Worm (Caenorhabditis elegans) whole organism, L3 larva: ENCODE results near the gene Y39B6A.13.
A peak's percentile ranks its signal among the peaks of the same experiment; 100 is the strongest.

Experiments used
- R02D3.7 ChIP-seq: fragments of 150-350 bp; optimal IDR thresholded peaks from 2 replicates; lab custom pipeline; 2014; ENCODE audit warnings: missing biosample characterization, missing genetic modification characterization
- ZK546.5 ChIP-seq: sonication (generic microtip); optimal IDR thresholded peaks from 2 replicates; lab custom pipeline; 2017; ENCODE audit warnings: missing biosample characterization, missing genetic modification characterization
- ama-1 ChIP-seq: fragments of 150-350 bp; optimal IDR thresholded peaks from 2 replicates; lab custom pipeline; 2018
- ceh-16 ChIP-seq: sonication (generic microtip); optimal IDR thresholded peaks from 2 replicates; lab custom pipeline; 2017; ENCODE audit warnings: missing biosample characterization, missing genetic modification characterization
- ceh-28 ChIP-seq: fragments of 150-350 bp; optimal IDR thresholded peaks from 2 replicates; lab custom pipeline; 2014; ENCODE audit warnings: missing biosample characterization, missing genetic modification reagents, missing genetic modification characterization
- ceh-82 ChIP-seq: fragments of 150-350 bp; optimal IDR thresholded peaks from 2 replicates; lab custom pipeline; 2014; ENCODE audit warnings: missing biosample characterization, missing genetic modification characterization
- ceh-9 ChIP-seq: sonication (generic microtip); optimal IDR thresholded peaks from 2 replicates; lab custom pipeline; 2018; ENCODE audit warnings: missing biosample characterization, missing genetic modification characterization
- daf-12 ChIP-seq: fragments of 150-350 bp; optimal IDR thresholded peaks from 2 replicates; lab custom pipeline; 2014; ENCODE audit warnings: missing biosample characterization, missing genetic modification reagents, missing genetic modification characterization
- egl-27 ChIP-seq: sonication (generic microtip); optimal IDR thresholded peaks from 4 replicates; lab custom pipeline; 2017; ENCODE audit warnings: missing biosample characterization, missing genetic modification reagents, missing genetic modification characterization
- egl-5 ChIP-seq: fragments of 150-350 bp; optimal IDR thresholded peaks from 2 replicates; lab custom pipeline; 2017; ENCODE audit warnings: missing biosample characterization, missing genetic modification reagents, missing genetic modification characterization, inconsistent platforms
- fkh-10 ChIP-seq: sonication (generic microtip); optimal IDR thresholded peaks from 2 replicates; lab custom pipeline; 2017; ENCODE audit warnings: missing biosample characterization, missing genetic modification reagents, missing genetic modification characterization
- fkh-2 ChIP-seq: fragments of 150-350 bp; optimal IDR thresholded peaks from 2 replicates; lab custom pipeline; 2014; ENCODE audit warnings: missing biosample characterization, missing genetic modification reagents, missing genetic modification characterization
- fos-1 ChIP-seq: fragments of 150-350 bp; optimal IDR thresholded peaks from 2 replicates; lab custom pipeline; 2014; ENCODE audit warnings: missing biosample characterization, missing genetic modification characterization
- lin-15B ChIP-seq: fragments of 150-350 bp; optimal IDR thresholded peaks from 2 replicates; lab custom pipeline; 2014; ENCODE audit warnings: missing biosample characterization, missing genetic modification characterization
- lsy-12 ChIP-seq: sonication (generic microtip); optimal IDR thresholded peaks from 2 replicates; lab custom pipeline; 2016; ENCODE audit warnings: mild to moderate bottlenecking, missing genetic modification characterization, missing compliant biosample characterization
- mdl-1 ChIP-seq: fragments of 150-350 bp; optimal IDR thresholded peaks from 2 replicates; lab custom pipeline; 2014; ENCODE audit warnings: missing biosample characterization, missing genetic modification characterization
- mml-1 ChIP-seq: fragments of 150-350 bp; sonication (generic microtip); optimal IDR thresholded peaks from 3 replicates; lab custom pipeline; 2014; ENCODE audit warnings: missing biosample characterization, missing genetic modification characterization
- nfya-1 ChIP-seq: sonication (generic microtip); optimal IDR thresholded peaks from 2 replicates; lab custom pipeline; 2017; ENCODE audit warnings: missing genetic modification characterization, mild to moderate bottlenecking, missing compliant biosample characterization, antibody characterized with exemption, moderate library complexity; ENCODE audit not compliant: insufficient read depth
- nhr-11 ChIP-seq: fragments of 150-350 bp; optimal IDR thresholded peaks from 2 replicates; lab custom pipeline; 2014; ENCODE audit warnings: missing biosample characterization, missing genetic modification characterization
- nhr-12 ChIP-seq: fragments of 150-350 bp; optimal IDR thresholded peaks from 2 replicates; lab custom pipeline; 2014; ENCODE audit warnings: missing biosample characterization, missing genetic modification characterization
- nhr-23 ChIP-seq: fragments of 150-350 bp; optimal IDR thresholded peaks from 2 replicates; lab custom pipeline; 2014; ENCODE audit warnings: missing biosample characterization, missing genetic modification reagents, missing genetic modification characterization
- nhr-25 ChIP-seq: sonication (generic microtip); optimal IDR thresholded peaks from 2 replicates; lab custom pipeline; 2017; ENCODE audit warnings: missing biosample characterization, missing genetic modification characterization
- nhr-28 ChIP-seq: fragments of 150-350 bp; optimal IDR thresholded peaks from 2 replicates; lab custom pipeline; 2014; ENCODE audit warnings: missing biosample characterization, missing genetic modification characterization
- nhr-43 ChIP-seq: sonication (generic microtip); optimal IDR thresholded peaks from 2 replicates; lab custom pipeline; 2016; ENCODE audit warnings: mild to moderate bottlenecking, missing genetic modification characterization, missing compliant biosample characterization; ENCODE audit not compliant: poor library complexity, severe bottlenecking
- nhr-67 ChIP-seq: fragments of 150-350 bp; optimal IDR thresholded peaks from 2 replicates; lab custom pipeline; 2014; ENCODE audit warnings: missing biosample characterization, missing genetic modification characterization
- nhr-76 ChIP-seq: fragments of 150-350 bp; sonication (generic microtip); optimal IDR thresholded peaks from 5 replicates; lab custom pipeline; 2014; ENCODE audit warnings: missing biosample characterization, missing genetic modification characterization
- pha-4 ChIP-seq: fragments of 150-350 bp; optimal IDR thresholded peaks from 2 replicates; lab custom pipeline; 2014; ENCODE audit warnings: missing biosample characterization, missing genetic modification reagents, missing genetic modification characterization
- pqm-1 ChIP-seq: fragments of 150-350 bp; optimal IDR thresholded peaks from 2 replicates; lab custom pipeline; 2017; ENCODE audit warnings: missing biosample characterization, missing genetic modification characterization, inconsistent platforms
- sea-2 ChIP-seq: fragments of 150-350 bp; sonication (generic microtip); optimal IDR thresholded peaks from 4 replicates; lab custom pipeline; 2014; ENCODE audit warnings: missing biosample characterization, missing genetic modification reagents, missing genetic modification characterization
- snpc-4 ChIP-seq: fragments of 150-350 bp; optimal IDR thresholded peaks from 2 replicates; lab custom pipeline; 2014; ENCODE audit warnings: missing biosample characterization, missing genetic modification characterization
- tbx-2 ChIP-seq: sonication (generic microtip); optimal IDR thresholded peaks from 2 replicates; lab custom pipeline; 2016; ENCODE audit warnings: mild to moderate bottlenecking, missing genetic modification characterization, missing compliant biosample characterization
- unc-62 ChIP-seq: fragments of 150-350 bp; sonication (generic microtip); optimal IDR thresholded peaks from 4 replicates; lab custom pipeline; 2014; ENCODE audit warnings: missing biosample characterization, missing genetic modification reagents, missing genetic modification characterization
- zag-1 ChIP-seq: fragments of 150-350 bp; optimal IDR thresholded peaks from 2 replicates; lab custom pipeline; 2014; ENCODE audit warnings: missing biosample characterization, missing genetic modification characterization
- ztf-11 ChIP-seq: fragments of 150-350 bp; optimal IDR thresholded peaks from 2 replicates; lab custom pipeline; 2014; ENCODE audit warnings: missing biosample characterization, missing genetic modification characterization
- ztf-4 ChIP-seq: fragments of 150-350 bp; optimal IDR thresholded peaks from 2 replicates; lab custom pipeline; 2014; ENCODE audit warnings: missing biosample characterization, missing genetic modification characterization

Y39B6A.13 gene

DNA sequence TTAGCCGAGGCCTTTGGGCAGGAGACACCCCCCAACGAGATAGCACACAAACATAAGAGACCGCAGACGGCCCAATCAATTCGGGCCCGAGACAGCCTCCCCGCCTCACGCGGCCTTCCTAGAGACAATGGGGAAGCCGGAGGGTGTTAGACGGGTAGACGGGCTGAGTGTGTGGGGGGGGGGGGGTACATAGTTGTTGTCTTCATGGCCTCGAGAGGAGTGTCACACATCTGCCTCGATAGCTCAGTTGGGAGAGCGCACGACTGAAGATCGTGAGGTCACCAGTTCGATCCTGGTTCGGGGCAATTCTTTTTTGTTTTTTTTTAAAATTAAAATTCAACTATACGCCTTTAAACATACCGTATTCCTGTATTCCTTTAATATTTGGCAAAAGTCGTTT lies 6.6 kb upstream of the Y39B6A.13 start (continued):
- TF ChIP-seq mdl-1 (tag; lab: Kevin White, UChicago) (no peak), nhr-43 (tag; lab: Kevin White, UChicago) (no peak), zag-1 (no peak), ama-1 (lab: Kevin White, UChicago) (no peak), lsy-12 (tag; lab: Kevin White, UChicago) (no peak), nhr-25 (tag; lab: Kevin White, UChicago) (no peak), ceh-82 (no peak), nhr-11 (no peak), nhr-28 (tag; lab: Kevin White, UChicago) (no peak), pqm-1 (no peak), egl-27 (tag; lab: Kevin White, UChicago) (no peak)

ce11 chrV:19125253-19125652 lies 6.0 kb upstream of the Y39B6A.13 start:
- TF ChIP-seq ceh-28 = no peak
- no peak for TF ChIP-seq fos-1 (tag; lab: Kevin White, UChicago)
- no peak for TF ChIP-seq pha-4 (tag; lab: Kevin White, UChicago)

DNA sequence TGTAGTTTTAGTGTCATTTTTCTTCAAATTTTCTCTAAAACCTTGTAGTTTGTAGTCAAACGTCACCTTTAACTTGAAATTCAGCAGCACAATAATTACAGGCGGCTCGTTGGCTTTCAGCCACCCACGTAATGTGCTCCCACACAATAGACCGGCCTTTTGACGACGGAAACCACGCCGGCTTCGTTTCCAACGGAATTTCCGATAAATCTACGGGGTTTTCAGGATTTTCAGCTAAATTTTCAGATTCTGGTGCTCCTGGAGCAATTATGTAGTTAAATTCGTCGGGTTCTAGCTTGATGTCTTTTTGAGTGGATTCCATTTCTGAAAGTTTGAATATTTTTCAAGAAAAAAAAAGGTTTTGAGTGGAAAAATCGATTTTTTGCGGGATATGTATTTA lies 5.4 kb upstream of the Y39B6A.13 start, which contains the start of gene bed-1:
Gene bed-1, minus strand, starts transcription at position 337 of the 400 bp plus-strand sequence.
- TF ChIP-seq daf-12 (no peak), nhr-43 (tag; lab: Kevin White, UChicago) (no peak), nhr-23 (tag; lab: Kevin White, UChicago) (no peak), ceh-9 (tag; lab: Kevin White, UChicago) (no peak), ztf-11 (tag; lab: Kevin White, UChicago) (no peak), fkh-10 (GFP tag; lab: Kevin White, UChicago) (no peak), zag-1 (no peak), fkh-2 (tag; lab: Kevin White, UChicago) (no peak), nhr-67 (tag; lab: Kevin White, UChicago) (no peak), nhr-12 (tag; lab: Kevin White, UChicago) (no peak), R02D3.7 (tag; lab: Kevin White, UChicago) (no peak), ceh-16 (tag; lab: Kevin White, UChicago) (no peak), mml-1 (tag; lab: Kevin White, UChicago) (no peak), unc-62 (GFP tag; lab: Kevin White, UChicago) (no peak), nhr-76 (tag; lab: Kevin White, UChicago) (no peak), egl-27 (tag; lab: Kevin White, UChicago) (no peak), ztf-4 (tag; lab: Kevin White, UChicago) (no peak), pha-4 (tag; lab: Kevin White, UChicago) (no peak), fos-1 (tag; lab: Kevin White, UChicago) (no peak)

- TF ChIP-seq egl-5 (tag; lab: Kevin White, UChicago) (no peak), nhr-67 (tag; lab: Kevin White, UChicago) (no peak), ceh-28 (peak; percentile 83)
Observed at ce11 chrV:19120743-19121642, 1.8 kb upstream of the Y39B6A.13 start.

DNA sequence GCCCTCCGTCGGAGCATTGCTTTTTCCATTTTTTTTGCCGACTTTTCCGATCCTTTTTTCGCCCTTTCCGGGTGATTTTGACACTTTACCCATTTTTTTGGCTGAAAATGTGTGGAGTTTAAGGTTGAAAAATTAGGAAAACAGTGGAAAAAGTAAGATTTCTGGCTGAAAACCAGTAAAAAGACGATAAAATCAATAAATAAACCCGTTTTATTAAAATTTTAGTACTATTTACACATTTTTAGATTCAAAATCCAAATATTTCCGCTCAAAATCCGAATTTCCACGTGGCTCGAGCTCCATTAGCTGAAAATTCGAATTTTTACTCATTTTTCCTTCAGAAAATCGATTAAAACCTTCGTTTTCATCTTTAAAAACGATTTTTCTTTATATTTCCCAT lies 913 bp downstream of the Y39B6A.13 start, which contains the start of gene pro-3:
Gene pro-3, minus strand, starts transcription at position 101 of the 400 bp plus-strand sequence.
- TF ChIP-seq tbx-2 (tag; lab: Kevin White, UChicago) = no peak
- no peak for TF ChIP-seq nhr-25 (tag; lab: Kevin White, UChicago)
- no peak for TF ChIP-seq ceh-82
- no peak for TF ChIP-seq sea-2
- no peak for TF ChIP-seq pqm-1
- no peak for TF ChIP-seq ZK546.5 (tag; lab: Kevin White, UChicago)
- TF ChIP-seq snpc-4 = no peak
- TF ChIP-seq lin-15B (tag; lab: Kevin White, UChicago) = no peak
- TF ChIP-seq nfya-1 (tag; lab: Kevin White, UChicago) = no peak
- no peak for TF ChIP-seq pha-4 (tag; lab: Kevin White, UChicago)
- TF ChIP-seq unc-62 (GFP tag; lab: Kevin White, UChicago) = no peak
- no peak for TF ChIP-seq nhr-43 (tag; lab: Kevin White, UChicago)
